Fruit fly (Drosophila melanogaster) whole organism, embryonic: ENCODE results near the gene CG4955.

ENCODE experiments used
- Ada2b ChIP-seq: fragments of 200-800 bp; sonication (Bioruptor generic); IDR thresholded peaks from 2 replicates; pipeline ENCODE4 v1.3.6; 2022; ENCODE audit warnings: missing biosample characterization, missing genetic modification characterization
- Atf6 ChIP-seq: fragments of 200-800 bp; sonication (Bioruptor generic); IDR thresholded peaks from 2 replicates; pipeline ENCODE4 v1.3.6; 2022; ENCODE audit warnings: missing biosample characterization, missing genetic modification characterization
- CG11696 ChIP-seq: fragments of 200-800 bp; sonication (Bioruptor generic); IDR thresholded peaks from 2 replicates; pipeline ENCODE4 v1.3.6; 2022; ENCODE audit warnings: missing biosample characterization, missing genetic modification characterization
- CG12769 ChIP-seq: fragments of 200-800 bp; sonication (Bioruptor generic); optimal IDR thresholded peaks from 2 replicates; lab custom pipeline; 2019; ENCODE audit warnings: missing biosample characterization, mild to moderate bottlenecking, missing genetic modification characterization, moderate library complexity
- CG13624 ChIP-seq: fragments of 200-800 bp; sonication (Bioruptor generic); optimal IDR thresholded peaks from 2 replicates; lab custom pipeline; 2016; ENCODE audit warnings: missing biosample characterization, missing genetic modification characterization
- CG13775 ChIP-seq: fragments of 200-800 bp; sonication (Bioruptor generic); optimal IDR thresholded peaks from 3 replicates; lab custom pipeline; 2017; ENCODE audit warnings: missing biosample characterization, mild to moderate bottlenecking, missing genetic modification characterization
- CG15011 ChIP-seq: fragments of 200-800 bp; sonication (Bioruptor generic); optimal IDR thresholded peaks from 3 replicates; lab custom pipeline; 2018; ENCODE audit warnings: missing biosample characterization, mild to moderate bottlenecking, missing genetic modification characterization
- CG15601 ChIP-seq: fragments of 200-800 bp; sonication (Bioruptor generic); optimal IDR thresholded peaks from 3 replicates; lab custom pipeline; 2019; ENCODE audit warnings: missing biosample characterization, mild to moderate bottlenecking, missing genetic modification characterization, moderate library complexity
- CG17568 ChIP-seq: fragments of 200-800 bp; sonication (Bioruptor generic); optimal IDR thresholded peaks from 2 replicates; lab custom pipeline; 2018; ENCODE audit warnings: missing biosample characterization, mild to moderate bottlenecking, missing genetic modification characterization, moderate library complexity
- CG1792 ChIP-seq: fragments of 200-800 bp; sonication (Bioruptor generic); optimal IDR thresholded peaks from 2 replicates; lab custom pipeline; 2016; ENCODE audit warnings: missing biosample characterization, missing genetic modification characterization
- CG18599 ChIP-seq: fragments of 200-800 bp; sonication (Bioruptor generic); optimal IDR thresholded peaks from 3 replicates; lab custom pipeline; 2017; ENCODE audit warnings: missing biosample characterization, missing genetic modification characterization, mild to moderate bottlenecking, moderate library complexity, missing genetic modification reagents
- CG18619 ChIP-seq: fragments of 200-800 bp; sonication (Bioruptor generic); optimal IDR thresholded peaks from 3 replicates; lab custom pipeline; 2017; ENCODE audit warnings: missing biosample characterization, mild to moderate bottlenecking, missing genetic modification characterization
- CG18764 ChIP-seq: fragments of 200-800 bp; sonication (Bioruptor generic); optimal IDR thresholded peaks from 3 replicates; lab custom pipeline; 2016; ENCODE audit warnings: missing biosample characterization, missing genetic modification characterization
- CG2889 ChIP-seq: fragments of 200-800 bp; sonication (Bioruptor generic); IDR thresholded peaks from 3 replicates; pipeline ENCODE4 v1.3.6; 2022; ENCODE audit warnings: missing biosample characterization, missing genetic modification characterization
- CG34422 ChIP-seq: fragments of 200-800 bp; sonication (Bioruptor generic); IDR thresholded peaks from 3 replicates; pipeline ENCODE4 v1.3.6; 2022; ENCODE audit warnings: missing biosample characterization, missing genetic modification characterization
- CG6765 ChIP-seq: fragments of 200-800 bp; sonication (Bioruptor generic); optimal IDR thresholded peaks from 3 replicates; lab custom pipeline; 2017; ENCODE audit warnings: missing biosample characterization, mild to moderate bottlenecking, missing genetic modification characterization
- CG6854 ChIP-seq: fragments of 200-800 bp; sonication (Bioruptor generic); optimal IDR thresholded peaks from 3 replicates; lab custom pipeline; 2017; ENCODE audit warnings: missing biosample characterization, mild to moderate bottlenecking, missing genetic modification characterization
- CG7556 ChIP-seq: fragments of 200-800 bp; sonication (Bioruptor generic); optimal IDR thresholded peaks from 2 replicates; lab custom pipeline; 2017; ENCODE audit warnings: missing biosample characterization, mild to moderate bottlenecking, missing genetic modification characterization
- CG7786 ChIP-seq: fragments of 200-800 bp; sonication (Bioruptor generic); optimal IDR thresholded peaks from 2 replicates; lab custom pipeline; 2016; ENCODE audit warnings: missing biosample characterization, missing genetic modification characterization
- CG8388 ChIP-seq: fragments of 200-800 bp; sonication (Bioruptor generic); optimal IDR thresholded peaks from 2 replicates; lab custom pipeline; 2019; ENCODE audit warnings: missing biosample characterization, mild to moderate bottlenecking, missing genetic modification characterization, moderate library complexity
- CG8924 ChIP-seq: fragments of 200-800 bp; optimal IDR thresholded peaks from 3 replicates; lab custom pipeline; 2019; ENCODE audit warnings: missing biosample characterization, mild to moderate bottlenecking, missing genetic modification characterization, moderate library complexity
- Chrac-16 ChIP-seq: fragments of 200-800 bp; sonication (Bioruptor generic); optimal IDR thresholded peaks from 3 replicates; lab custom pipeline; 2016; ENCODE audit warnings: missing biosample characterization, missing genetic modification characterization
- CoRest ChIP-seq: fragments of 200-800 bp; sonication (Bioruptor generic); optimal IDR thresholded peaks from 3 replicates; lab custom pipeline; 2018; ENCODE audit warnings: missing biosample characterization, mild to moderate bottlenecking, missing genetic modification characterization, moderate library complexity
- D19A ChIP-seq: fragments of 200-800 bp; optimal IDR thresholded peaks from 3 replicates; lab custom pipeline; 2019; ENCODE audit warnings: missing biosample characterization, mild to moderate bottlenecking, missing genetic modification characterization, moderate library complexity
- Fer1 ChIP-seq: fragments of 200-800 bp; sonication (Bioruptor generic); optimal IDR thresholded peaks from 2 replicates; lab custom pipeline; 2017; ENCODE audit warnings: missing biosample characterization, mild to moderate bottlenecking, missing genetic modification characterization
- H2.0 ChIP-seq: fragments of 200-800 bp; sonication (Bioruptor generic); IDR thresholded peaks from 2 replicates; pipeline ENCODE4 v1.3.6; 2022; ENCODE audit warnings: missing biosample characterization, missing genetic modification characterization
- Hand ChIP-seq: fragments of 200-800 bp; sonication (Bioruptor generic); optimal IDR thresholded peaks from 2 replicates; lab custom pipeline; 2017; ENCODE audit warnings: mild to moderate bottlenecking, missing biosample characterization, missing genetic modification reagents, missing genetic modification characterization
- Myb ChIP-seq: fragments of 200-800 bp; sonication (Bioruptor generic); optimal IDR thresholded peaks from 2 replicates; lab custom pipeline; 2016; ENCODE audit warnings: missing biosample characterization, missing genetic modification characterization
- Oaz ChIP-seq: fragments of 200-800 bp; sonication (Bioruptor generic); IDR thresholded peaks from 2 replicates; pipeline ENCODE4 v1.3.6; 2022; ENCODE audit warnings: missing biosample characterization, missing genetic modification characterization
- Pdp1 ChIP-seq, 2 experiments: fragments of 200-800 bp; sonication (Bioruptor generic); optimal IDR thresholded peaks; 3 replicates each; lab custom pipeline; 2016; ENCODE audit warnings: missing biosample characterization in 2 of 2, missing genetic modification characterization in 2 of 2, mild to moderate bottlenecking in 1 of 2, moderate library complexity in 1 of 2
- Poxn ChIP-seq: fragments of 200-800 bp; sonication (Bioruptor generic); IDR thresholded peaks from 2 replicates; pipeline ENCODE4 v1.3.6; 2022; ENCODE audit warnings: missing biosample characterization, missing genetic modification characterization
- Rfx ChIP-seq: fragments of 200-800 bp; sonication (Bioruptor generic); IDR thresholded peaks from 2 replicates; pipeline ENCODE4 v1.3.6; 2022; ENCODE audit warnings: missing biosample characterization, missing genetic modification characterization
- az2 ChIP-seq: fragments of 200-800 bp; sonication (Bioruptor generic); optimal IDR thresholded peaks from 3 replicates; lab custom pipeline; 2016; ENCODE audit warnings: missing biosample characterization, missing genetic modification characterization
- chn ChIP-seq: fragments of 200-800 bp; sonication (Bioruptor generic); optimal IDR thresholded peaks from 2 replicates; lab custom pipeline; 2016; ENCODE audit warnings: missing biosample characterization, missing genetic modification characterization
- dm ChIP-seq: fragments of 200-800 bp; sonication (Bioruptor generic); optimal IDR thresholded peaks from 3 replicates; lab custom pipeline; 2016; ENCODE audit warnings: missing biosample characterization, missing genetic modification characterization
- dmrt99B ChIP-seq: fragments of 200-800 bp; sonication (Bioruptor generic); optimal IDR thresholded peaks from 2 replicates; lab custom pipeline; 2018; ENCODE audit warnings: missing biosample characterization, mild to moderate bottlenecking, missing genetic modification characterization, moderate library complexity
- ems ChIP-seq: fragments of 200-800 bp; sonication (Bioruptor generic); optimal IDR thresholded peaks from 3 replicates; lab custom pipeline; 2016; ENCODE audit warnings: missing biosample characterization, missing genetic modification characterization
- eve ChIP-seq, 2 experiments: fragments of >200 bp; optimal IDR thresholded peaks; 2 replicates each; lab custom pipeline; 2017; ENCODE audit warnings: missing biosample characterization in 2 of 2, missing genetic modification characterization in 2 of 2
- ewg ChIP-seq: fragments of 200-800 bp; sonication (Bioruptor generic); optimal IDR thresholded peaks from 3 replicates; lab custom pipeline; 2017; ENCODE audit warnings: mild to moderate bottlenecking, missing biosample characterization, missing genetic modification reagents, missing genetic modification characterization
- fd96Cb ChIP-seq: fragments of 200-800 bp; sonication (Bioruptor generic); optimal IDR thresholded peaks from 2 replicates; lab custom pipeline; 2018; ENCODE audit warnings: missing biosample characterization, mild to moderate bottlenecking, missing genetic modification characterization, moderate library complexity
- grau ChIP-seq: fragments of 200-800 bp; optimal IDR thresholded peaks from 3 replicates; lab custom pipeline; 2019; ENCODE audit warnings: missing biosample characterization, mild to moderate bottlenecking, missing genetic modification characterization, moderate library complexity
- ind ChIP-seq: fragments of 200-800 bp; sonication (Bioruptor generic); optimal IDR thresholded peaks from 3 replicates; lab custom pipeline; 2016; ENCODE audit warnings: missing biosample characterization, missing genetic modification characterization
- kah ChIP-seq: fragments of 200-800 bp; sonication (Bioruptor generic); optimal IDR thresholded peaks from 2 replicates; lab custom pipeline; 2018; ENCODE audit warnings: missing biosample characterization, mild to moderate bottlenecking, missing genetic modification characterization
- lola ChIP-seq, 3 experiments: fragments of >200 bp in 2 of 3; fragments of 200-800 bp in 1 of 3; sonication (Bioruptor generic) in 1 of 3; optimal IDR thresholded peaks; 2 replicates each; lab custom pipeline; 2017 to 2019; ENCODE audit warnings: missing biosample characterization in 3 of 3, missing genetic modification characterization in 3 of 3, mild to moderate bottlenecking in 1 of 3, moderate library complexity in 1 of 3
- maf-S ChIP-seq: fragments of 200-800 bp; sonication (Bioruptor generic); optimal IDR thresholded peaks from 2 replicates; lab custom pipeline; 2016; ENCODE audit warnings: missing biosample characterization, missing genetic modification characterization
- mirr ChIP-seq: fragments of 200-800 bp; sonication (Bioruptor generic); optimal IDR thresholded peaks from 3 replicates; lab custom pipeline; 2018; ENCODE audit warnings: missing biosample characterization, mild to moderate bottlenecking, missing genetic modification characterization
- repo ChIP-seq: fragments of 200-800 bp; sonication (Bioruptor generic); optimal IDR thresholded peaks from 2 replicates; lab custom pipeline; 2016; ENCODE audit warnings: missing biosample characterization, missing genetic modification characterization
- row ChIP-seq: fragments of 200-800 bp; sonication (Bioruptor generic); IDR thresholded peaks from 3 replicates; pipeline ENCODE4 v1.3.6; 2022; ENCODE audit warnings: missing biosample characterization, missing genetic modification characterization
- sisA ChIP-seq: fragments of 200-800 bp; sonication (Bioruptor generic); IDR thresholded peaks from 2 replicates; pipeline ENCODE4 v1.3.6; 2022; ENCODE audit warnings: missing biosample characterization, missing genetic modification characterization
- slbo ChIP-seq: fragments of 200-800 bp; sonication (Bioruptor generic); IDR thresholded peaks from 2 replicates; pipeline ENCODE4 v1.3.6; 2022; ENCODE audit warnings: missing biosample characterization, missing genetic modification characterization
- tio ChIP-seq: fragments of 200-800 bp; sonication (Bioruptor generic); optimal IDR thresholded peaks from 2 replicates; lab custom pipeline; 2017; ENCODE audit warnings: missing biosample characterization, missing genetic modification characterization, inconsistent platforms
- z ChIP-seq: fragments of 200-800 bp; sonication (Bioruptor generic); IDR thresholded peaks from 3 replicates; pipeline ENCODE4 v1.3.6; 2022; ENCODE audit warnings: missing biosample characterization, missing genetic modification characterization

Gene CG4955

DNA sequence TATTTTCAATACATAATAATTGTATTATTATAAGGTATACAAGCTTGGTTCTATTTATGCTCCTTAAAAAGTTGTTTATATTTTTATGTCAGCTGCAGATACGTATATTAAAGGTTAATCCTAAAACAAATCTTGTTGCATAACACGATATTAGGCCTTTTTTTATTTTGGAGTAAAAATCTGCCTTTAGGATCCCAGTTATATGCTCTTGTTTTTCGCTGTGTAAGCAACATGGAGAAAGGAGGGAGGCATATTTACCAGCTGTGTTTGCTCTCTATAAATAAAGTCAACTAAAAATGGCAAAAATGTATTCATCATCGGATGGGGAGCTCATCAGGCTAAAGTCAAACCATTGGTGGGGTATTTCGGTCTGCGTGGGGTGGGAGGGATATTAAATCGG lies 40.4 kb downstream of the CG4955 start (continued):
- TF ChIP-seq H2.0 (GFP tag; lab: Robert Waterston, UW) (no peak), ind (GFP tag; lab: Kevin White, UChicago) (no peak), CG6765 (GFP tag; lab: Kevin White, UChicago) (no peak), Pdp1 (GFP tag; optimal IDR thresholded peaks at IDR 0.05; lab: Kevin White, UChicago) (peak in 1 of 2 experiments; percentile 22), CG18764 (GFP tag; lab: Kevin White, UChicago) (no peak), Poxn (no peak), Hand (no peak), CG2889 (GFP tag; lab: Robert Waterston, UW) (no peak), Oaz (GFP tag; lab: Robert Waterston, UW) (no peak), CG7556 (GFP tag; lab: Kevin White, UChicago) (peak; percentile 50), row (GFP tag; lab: Robert Waterston, UW) (0 out of 3 replicates have a peak, but pooled peaks have one; percentile 18), sisA (GFP tag; lab: Robert Waterston, UW) (0 out of 2 replicates have a peak, but pooled peaks have one; percentile 10), mirr (GFP tag; lab: Kevin White, UChicago) (no peak), CG18619 (GFP tag; lab: Kevin White, UChicago) (peak; percentile 17), kah (GFP tag; lab: Kevin White, UChicago) (no peak), Myb (GFP tag; lab: Kevin White, UChicago) (no peak), CG11696 (GFP tag; lab: Robert Waterston, UW) (no peak), CG15601 (no peak), CG7786 (no peak), Atf6 (no peak), CoRest (peak; percentile 49), az2 (GFP tag; lab: Kevin White, UChicago) (peak; percentile 21), tio (GFP tag; lab: Kevin White, UChicago) (peak; percentile 16), CG6854 (GFP tag; lab: Kevin White, UChicago) (no peak), eve (GFP tag; optimal IDR thresholded peaks at IDR 0.05; lab: Kevin White, UChicago) (no peak), CG8924 (peak; percentile 24), CG18599 (GFP tag; lab: Kevin White, UChicago) (peak; percentile 44), repo (GFP tag; lab: Kevin White, UChicago) (no peak), Chrac-16 (GFP tag; lab: Kevin White, UChicago) (peak; percentile 2), CG13775 (GFP tag; lab: Kevin White, UChicago) (no peak), lola (GFP tag; optimal IDR thresholded peaks at IDR 0.05; lab: Kevin White, UChicago) (peak in 1 of 3 experiments; percentile 47), dm (GFP tag; lab: Kevin White, UChicago) (no peak), Fer1 (GFP tag; lab: Kevin White, UChicago) (peak; percentile 14), CG13624 (GFP tag; lab: Kevin White, UChicago) (no peak), CG15011 (GFP tag; lab: Kevin White, UChicago) (no peak), ewg (GFP tag; lab: Kevin White, UChicago) (peak; percentile 20), D19A (tag; lab: Kevin White, UChicago) (peak; percentile 3), grau (tag; lab: Kevin White, UChicago) (peak; percentile 47), CG12769 (tag; lab: Kevin White, UChicago) (no peak), ems (no peak), dmrt99B (tag; lab: Kevin White, UChicago) (peak; percentile 45), fd96Cb (tag; lab: Kevin White, UChicago) (peak; percentile 35), Ada2b (GFP tag; lab: Robert Waterston, UW) (no peak), slbo (GFP tag; lab: Robert Waterston, UW) (0 out of 2 replicates have a peak, but pooled peaks have one; percentile 18), CG34422 (GFP tag; lab: Robert Waterston, UW) (no peak), CG1792 (GFP tag; lab: Kevin White, UChicago) (no peak), CG17568 (GFP tag; lab: Kevin White, UChicago) (no peak), z (GFP tag; lab: Robert Waterston, UW) (no peak), CG8388 (GFP tag; lab: Kevin White, UChicago) (peak; percentile 19), Rfx (no peak), maf-S (GFP tag; lab: Kevin White, UChicago) (no peak), chn (GFP tag; lab: Kevin White, UChicago) (no peak)
